Worm (Caenorhabditis elegans) whole organism, late embryonic: ENCODE measurements around the gene toca-2.
A peak's percentile ranks its signal among the peaks of the same experiment; 100 is the strongest.

Experiments used
- ama-1 ChIP-seq: fragments of 150-350 bp; optimal IDR thresholded peaks from 2 replicates; lab custom pipeline; 2014
- elt-2 ChIP-seq: sonication (generic microtip); optimal IDR thresholded peaks from 2 replicates; lab custom pipeline; 2016; ENCODE audit warnings: missing genetic modification reagents, missing genetic modification characterization, missing compliant biosample characterization
- lim-6 ChIP-seq: sonication (generic microtip); optimal IDR thresholded peaks from 2 replicates; lab custom pipeline; 2016; ENCODE audit warnings: missing genetic modification characterization, missing compliant biosample characterization
- nhr-11 ChIP-seq: fragments of 150-350 bp; optimal IDR thresholded peaks from 2 replicates; lab custom pipeline; 2014; ENCODE audit warnings: missing biosample characterization, missing genetic modification characterization
- unc-55 ChIP-seq: sonication (generic microtip); optimal IDR thresholded peaks from 2 replicates; lab custom pipeline; 2017; ENCODE audit warnings: missing biosample characterization, missing genetic modification reagents, missing genetic modification characterization

ce11 chrIII:13766704-13767323 lies 11.1 kb downstream of the toca-2 start:
- TF ChIP-seq elt-2: peak; percentile 95
- TF ChIP-seq lim-6 (tag; lab: Kevin White, UChicago): no peak
- peak; percentile 16 for TF ChIP-seq unc-55 (GFP tag; lab: Kevin White, UChicago)
- no peak for TF ChIP-seq nhr-11 (tag; lab: Kevin White, UChicago)
- TF ChIP-seq ama-1 (lab: Kevin White, UChicago): no peak
